Worm (Caenorhabditis elegans) whole organism, late embryonic: ENCODE data around the gene K03H1.9.

Experiments
- C08G9.2 ChIP-seq: sonication (generic microtip); optimal IDR thresholded peaks from 2 replicates; lab custom pipeline; 2016; ENCODE audit warnings: mild to moderate bottlenecking, missing genetic modification characterization, moderate library complexity, missing compliant biosample characterization
- C38D4.7 ChIP-seq: fragments of 200-800 bp; sonication (Bioruptor generic); optimal IDR thresholded peaks from 2 replicates; lab custom pipeline; 2018; ENCODE audit warnings: mild to moderate bottlenecking, missing genetic modification characterization, moderate library complexity, missing compliant biosample characterization
- F13H6.1 ChIP-seq: sonication (generic microtip); optimal IDR thresholded peaks from 2 replicates; lab custom pipeline; 2016; ENCODE audit warnings: missing genetic modification characterization, missing compliant biosample characterization
- T23F11.4 ChIP-seq: fragments of 200-800 bp; sonication (Bioruptor generic); optimal IDR thresholded peaks from 2 replicates; lab custom pipeline; 2018; ENCODE audit warnings: mild to moderate bottlenecking, missing genetic modification characterization, missing compliant biosample characterization
- ceh-14 ChIP-seq: sonication (generic microtip); optimal IDR thresholded peaks from 2 replicates; lab custom pipeline; 2016; ENCODE audit warnings: missing genotype, missing genetic modification characterization, missing compliant biosample characterization
- ceh-18 ChIP-seq: sonication (generic microtip); optimal IDR thresholded peaks from 2 replicates; lab custom pipeline; 2016; ENCODE audit warnings: missing genetic modification characterization, missing compliant biosample characterization
- ceh-19 ChIP-seq: fragments of 200-800 bp; sonication (Bioruptor generic); optimal IDR thresholded peaks from 2 replicates; lab custom pipeline; 2018; ENCODE audit warnings: mild to moderate bottlenecking, missing genetic modification characterization, missing compliant biosample characterization
- ceh-22 ChIP-seq: sonication (generic microtip); optimal IDR thresholded peaks from 2 replicates; lab custom pipeline; 2017; ENCODE audit warnings: missing biosample characterization, missing genetic modification characterization
- ceh-24 ChIP-seq: sonication (generic microtip); optimal IDR thresholded peaks from 2 replicates; lab custom pipeline; 2016; ENCODE audit warnings: mild to moderate bottlenecking, missing genetic modification characterization, missing compliant biosample characterization
- ceh-31 ChIP-seq: sonication (generic microtip); optimal IDR thresholded peaks from 2 replicates; lab custom pipeline; 2016; ENCODE audit warnings: missing genetic modification characterization, missing compliant biosample characterization
- ceh-45 ChIP-seq: fragments of 200-800 bp; sonication (Bioruptor generic); IDR thresholded peaks from 2 replicates; pipeline ENCODE4 v1.3.6; 2022; ENCODE audit warnings: missing genetic modification reagents, missing genetic modification characterization, missing compliant biosample characterization
- ceh-48 ChIP-seq: sonication (generic microtip); optimal IDR thresholded peaks from 2 replicates; lab custom pipeline; 2016; ENCODE audit warnings: missing genetic modification characterization, inconsistent platforms, missing compliant biosample characterization
- ceh-9 ChIP-seq: sonication (generic microtip); optimal IDR thresholded peaks from 2 replicates; lab custom pipeline; 2016; ENCODE audit warnings: mild to moderate bottlenecking, missing genetic modification characterization, inconsistent platforms, missing compliant biosample characterization
- che-1 ChIP-seq: sonication (generic microtip); optimal IDR thresholded peaks from 2 replicates; lab custom pipeline; 2016; ENCODE audit warnings: mild to moderate bottlenecking, missing genetic modification characterization, missing compliant biosample characterization
- elt-2 ChIP-seq: sonication (generic microtip); optimal IDR thresholded peaks from 2 replicates; lab custom pipeline; 2016; ENCODE audit warnings: missing genetic modification reagents, missing genetic modification characterization, missing compliant biosample characterization
- hlh-15 ChIP-seq: sonication (generic microtip); optimal IDR thresholded peaks from 2 replicates; lab custom pipeline; 2016; ENCODE audit warnings: missing genetic modification characterization, missing compliant biosample characterization
- lim-6 ChIP-seq: sonication (generic microtip); optimal IDR thresholded peaks from 2 replicates; lab custom pipeline; 2016; ENCODE audit warnings: missing genetic modification characterization, missing compliant biosample characterization
- madf-2 ChIP-seq: sonication (generic microtip); optimal IDR thresholded peaks from 2 replicates; lab custom pipeline; 2017; ENCODE audit warnings: missing genetic modification characterization, missing compliant biosample characterization
- mec-3 ChIP-seq: sonication (generic microtip); optimal IDR thresholded peaks from 2 replicates; lab custom pipeline; 2016; ENCODE audit warnings: borderline replicate concordance, missing genetic modification characterization, missing compliant biosample characterization
- odd-2 ChIP-seq: sonication (generic microtip); optimal IDR thresholded peaks from 2 replicates; lab custom pipeline; 2017; ENCODE audit warnings: antibody characterized with exemption, mild to moderate bottlenecking, missing genetic modification characterization, missing compliant biosample characterization
- pat-9 ChIP-seq: fragments of 200-800 bp; sonication (Bioruptor generic); optimal IDR thresholded peaks from 2 replicates; lab custom pipeline; 2018; ENCODE audit warnings: mild to moderate bottlenecking, missing genetic modification characterization, moderate library complexity, missing compliant biosample characterization
- pha-4 ChIP-seq: fragments of 150-350 bp; optimal IDR thresholded peaks from 2 replicates; lab custom pipeline; 2018; ENCODE audit warnings: missing biosample characterization, missing genetic modification reagents, missing genetic modification characterization
- pqm-1 ChIP-seq: sonication (generic microtip); optimal IDR thresholded peaks from 2 replicates; lab custom pipeline; 2016; ENCODE audit warnings: missing genetic modification characterization, missing compliant biosample characterization
- pros-1 ChIP-seq: fragments of 150-350 bp; optimal IDR thresholded peaks from 2 replicates; lab custom pipeline; 2014; ENCODE audit warnings: missing biosample characterization, missing genetic modification reagents, missing genetic modification characterization
- sox-2 ChIP-seq: fragments of 200-800 bp; sonication (Bioruptor generic); IDR thresholded peaks from 2 replicates; pipeline ENCODE4 v1.3.6; 2022; ENCODE audit warnings: missing genetic modification reagents, missing genetic modification characterization, missing compliant biosample characterization
- sox-4 ChIP-seq: sonication (generic microtip); optimal IDR thresholded peaks from 2 replicates; lab custom pipeline; 2017; ENCODE audit warnings: mild to moderate bottlenecking, missing genetic modification characterization, inconsistent platforms, missing compliant biosample characterization
- syd-9 ChIP-seq: sonication (generic microtip); optimal IDR thresholded peaks from 2 replicates; lab custom pipeline; 2016; ENCODE audit warnings: mild to moderate bottlenecking, missing genetic modification characterization, moderate library complexity, missing compliant biosample characterization
- unc-3 ChIP-seq, 2 experiments: fragments of 200-800 bp in 1 of 2; sonication (Bioruptor generic) in 1 of 2; sonication (generic microtip) in 1 of 2; conservative IDR thresholded peaks in 1 of 2; optimal IDR thresholded peaks in 1 of 2; 2 replicates each; pipeline versions ENCODE4 v1.3.6 to Lab custom; 2016 to 2022; ENCODE audit warnings: missing compliant biosample characterization in 2 of 2, missing genetic modification characterization in 2 of 2, missing genetic modification reagents in 1 of 2
- unc-42 ChIP-seq: sonication (generic microtip); optimal IDR thresholded peaks from 2 replicates; lab custom pipeline; 2016; ENCODE audit warnings: missing genotype, missing genetic modification characterization, missing compliant biosample characterization
- unc-55 ChIP-seq: sonication (generic microtip); optimal IDR thresholded peaks from 2 replicates; lab custom pipeline; 2017; ENCODE audit warnings: missing biosample characterization, missing genetic modification reagents, missing genetic modification characterization
- unc-86 ChIP-seq: sonication (generic microtip); optimal IDR thresholded peaks from 2 replicates; lab custom pipeline; 2016; ENCODE audit warnings: missing genetic modification characterization, missing compliant biosample characterization

The K03H1.9 gene

DNA sequence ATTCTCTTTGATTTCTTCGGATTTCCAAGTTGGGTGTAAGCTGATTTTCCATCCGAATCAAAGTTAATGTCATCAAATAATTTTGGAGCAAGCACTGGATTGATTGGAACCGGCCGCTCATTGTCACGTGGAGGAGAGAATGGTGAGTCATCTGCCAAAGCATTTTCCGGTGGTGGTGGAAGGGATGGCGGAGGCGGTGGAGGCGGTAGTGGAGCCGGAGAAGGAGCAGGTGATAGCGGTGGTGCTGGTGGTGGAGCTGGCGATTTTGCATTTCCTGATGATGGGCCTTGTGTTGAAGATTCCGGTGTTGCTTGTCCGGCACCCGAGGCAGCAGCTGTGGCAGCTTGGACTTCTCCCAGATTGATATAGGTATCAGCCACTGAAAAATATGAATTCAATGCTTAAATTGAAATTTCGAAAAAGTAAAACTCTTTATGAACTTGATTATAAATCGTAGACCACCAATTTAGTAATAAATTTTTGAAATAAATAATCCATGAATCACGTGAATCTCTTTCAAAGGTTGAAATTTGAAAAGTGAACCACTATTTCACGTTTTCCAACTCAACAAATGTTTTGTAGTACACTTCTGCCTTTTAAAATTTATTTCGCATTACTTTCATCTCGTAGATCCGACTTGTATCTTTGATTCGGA lies at the start of gene K03H1.9, which contains the start of gene K03H1.12:
K03H1.9 (minus strand) TSS at position 471 of the 655 bp plus-strand sequence.
K03H1.12 (plus strand) TSS at position 605 of the 655 bp plus-strand sequence.
- TF ChIP-seq ceh-19 (GFP tag; lab: Kevin White, UChicago): no peak
- TF ChIP-seq unc-86 (tag; lab: Kevin White, UChicago): no peak
- TF ChIP-seq hlh-15 (tag; lab: Kevin White, UChicago): no peak
- no peak for TF ChIP-seq ceh-14 (tag; lab: Kevin White, UChicago)
- TF ChIP-seq ceh-18: no peak
- no peak for TF ChIP-seq elt-2
- TF ChIP-seq sox-4: no peak
- no peak for TF ChIP-seq T23F11.4
- no peak for TF ChIP-seq lim-6 (tag; lab: Kevin White, UChicago)
- no peak for TF ChIP-seq C38D4.7 (GFP tag; lab: Kevin White, UChicago)
- no peak for TF ChIP-seq ceh-48 (tag; lab: Kevin White, UChicago)

DNA sequence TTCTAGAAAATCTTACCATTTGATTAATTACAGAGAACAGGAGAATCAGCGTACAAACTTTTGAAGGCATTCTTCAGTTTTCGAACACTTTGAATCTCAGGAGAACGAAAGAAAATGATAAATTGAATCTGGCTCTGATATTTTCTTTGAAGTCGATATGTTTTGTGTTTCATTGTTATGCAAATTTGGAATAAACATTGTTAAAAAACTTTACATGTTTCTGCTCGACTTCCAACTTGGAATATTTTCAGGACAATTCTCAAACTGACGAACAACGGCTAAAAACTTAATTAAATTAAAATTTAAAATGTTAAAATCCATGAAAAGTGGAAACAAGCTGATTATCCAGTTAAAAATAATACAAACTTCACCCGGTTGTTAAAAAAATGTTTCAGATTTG lies 47.1 kb upstream of the K03H1.9 start, which contains the start of gene C05B5.1:
C05B5.1 (minus strand) TSS at position 101 of the 400 bp plus-strand sequence.
- TF ChIP-seq ceh-9 (no peak), unc-3 (GFP tag; conservative IDR thresholded peaks at IDR 0.05; lab: Robert Waterston, UW) (no peak), unc-3 (tag; optimal IDR thresholded peaks at IDR 0.05; lab: Kevin White, UChicago) (no peak), sox-4 (no peak), pqm-1 (tag; lab: Kevin White, UChicago) (no peak)

DNA sequence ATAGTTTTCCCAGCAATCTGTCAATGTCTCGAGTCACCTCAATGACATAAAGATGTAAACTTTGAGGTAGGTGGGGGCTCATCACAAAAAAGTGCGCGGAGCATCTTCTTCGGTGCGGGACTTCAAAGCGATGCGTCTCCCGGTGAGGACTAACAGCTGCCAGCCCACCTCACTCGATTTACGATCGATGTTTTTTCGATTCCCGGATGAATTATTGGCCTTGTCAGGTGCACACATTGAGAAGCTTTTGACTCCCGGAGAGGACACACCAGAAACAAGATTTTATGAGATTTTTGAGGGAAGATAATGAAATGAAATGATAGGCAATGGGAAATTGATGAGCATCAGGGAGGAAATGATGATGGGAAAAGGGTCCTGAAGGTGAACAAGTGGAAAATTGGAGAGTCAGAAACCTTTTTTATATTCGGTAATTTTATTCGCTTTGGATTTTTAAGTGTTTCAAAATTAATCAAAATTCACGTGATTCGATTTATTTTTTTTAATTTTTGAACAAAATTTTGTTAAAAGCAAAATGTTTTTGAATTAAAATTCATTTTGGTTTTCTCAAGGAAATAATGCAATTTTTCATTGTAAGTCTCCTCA lies 45.6 kb upstream of the K03H1.9 start, which contains the start of gene C05B5.12:
C05B5.12 (plus strand) TSS at position 553 of the 603 bp plus-strand sequence.
- TF ChIP-seq mec-3 (no peak), ceh-18 (peak; percentile 10), unc-55 (GFP tag; lab: Kevin White, UChicago) (peak; percentile 87)
- TF ChIP-seq, all 69 proteins: peak for 2

DNA sequence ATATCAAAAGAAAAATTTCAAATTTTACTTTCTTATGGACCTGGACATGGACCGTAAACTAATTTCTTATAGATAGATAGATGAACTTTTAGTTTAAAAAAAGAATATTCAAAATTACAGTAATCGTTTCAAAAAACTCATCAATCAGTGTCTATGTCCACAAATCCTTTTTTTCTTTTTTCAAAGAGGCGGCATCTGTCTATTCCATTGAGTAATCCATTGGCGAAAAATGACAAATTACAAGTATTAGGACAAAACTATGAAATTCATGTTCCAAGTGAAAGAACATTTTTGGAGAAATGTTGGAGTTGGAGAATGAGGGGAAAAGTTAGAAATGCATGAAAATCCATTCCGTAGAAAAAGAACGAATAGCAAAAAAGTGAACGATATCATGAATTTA lies 44.3 kb upstream of the K03H1.9 start:
- no peak for TF ChIP-seq pros-1 (tag; lab: Kevin White, UChicago)
- no peak for TF ChIP-seq unc-42 (tag; lab: Kevin White, UChicago)
- TF ChIP-seq ceh-31: no peak
- TF ChIP-seq pat-9 (tag; lab: Kevin White, UChicago): no peak
- TF ChIP-seq T23F11.4: no peak
- TF ChIP-seq syd-9 (tag; lab: Kevin White, UChicago): no peak
- TF ChIP-seq odd-2 (tag; lab: Kevin White, UChicago): no peak
- TF ChIP-seq sox-2 (GFP tag; lab: Robert Waterston, UW): no peak
- no peak for TF ChIP-seq ceh-19 (GFP tag; lab: Kevin White, UChicago)
- TF ChIP-seq ceh-24 (tag; lab: Kevin White, UChicago): no peak
- no peak for TF ChIP-seq ceh-22 (tag; lab: Kevin White, UChicago)

DNA sequence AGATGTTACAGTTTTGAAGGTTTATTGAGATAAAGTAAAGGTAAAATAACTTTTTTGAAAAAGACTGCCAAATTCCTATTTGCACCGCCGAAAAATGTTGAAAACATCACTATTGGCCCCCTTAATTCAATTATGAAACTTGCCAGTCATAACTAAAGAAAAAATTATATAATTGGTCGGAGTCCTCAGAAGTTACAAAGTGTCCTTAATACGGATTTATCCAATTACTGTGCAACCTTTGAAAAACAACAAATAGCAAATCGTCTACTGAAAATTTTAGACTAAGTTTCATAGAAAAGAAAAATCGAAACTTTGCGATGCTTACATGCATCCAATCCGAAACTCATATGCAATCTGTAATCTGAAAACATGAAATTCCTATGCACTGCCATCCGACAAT lies 43.3 kb upstream of the K03H1.9 start:
- TF ChIP-seq F13H6.1 (tag; lab: Kevin White, UChicago) (no peak), unc-55 (GFP tag; lab: Kevin White, UChicago) (no peak), C08G9.2 (tag; lab: Kevin White, UChicago) (no peak), ceh-31 (no peak), pha-4 (tag; lab: Kevin White, UChicago) (no peak)
- TF ChIP-seq, all 69 proteins: peak for 0

DNA sequence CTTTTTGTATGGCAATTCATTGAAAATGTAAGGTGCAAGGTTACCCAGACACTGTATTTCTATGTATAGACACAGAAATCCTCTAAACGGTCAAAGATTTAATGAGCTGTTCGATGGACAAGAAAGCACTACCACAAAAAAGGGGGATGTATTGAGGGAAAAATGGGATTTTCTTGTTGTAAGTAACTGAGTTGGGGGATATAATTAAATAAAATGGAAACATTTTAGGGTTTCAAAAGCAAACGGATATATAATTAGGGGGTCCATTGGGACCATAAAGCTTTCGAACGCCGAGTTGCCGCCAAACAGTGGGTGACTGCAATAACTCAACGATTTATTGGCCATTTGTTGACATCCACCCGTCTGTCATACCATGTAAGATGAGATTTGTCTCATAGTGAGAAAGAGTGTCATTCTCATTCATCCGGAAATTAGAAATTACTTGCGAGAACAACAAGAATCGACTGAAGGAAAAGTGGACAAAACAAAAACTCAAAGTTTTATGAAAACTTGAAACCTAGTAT lies 40.9 kb upstream of the K03H1.9 start:
- TF ChIP-seq ceh-45: no peak
- TF ChIP-seq unc-42 (tag; lab: Kevin White, UChicago): peak; percentile 58
- TF ChIP-seq che-1 (tag; lab: Kevin White, UChicago): no peak
- TF ChIP-seq mec-3: no peak
- TF ChIP-seq T23F11.4: no peak
- TF ChIP-seq madf-2: no peak
